Worm (Caenorhabditis elegans): ENCODE measurements around the gene srsx-10.
A peak's percentile ranks its signal among the peaks of the same experiment; 100 is the strongest.

Gene srsx-10

DNA sequence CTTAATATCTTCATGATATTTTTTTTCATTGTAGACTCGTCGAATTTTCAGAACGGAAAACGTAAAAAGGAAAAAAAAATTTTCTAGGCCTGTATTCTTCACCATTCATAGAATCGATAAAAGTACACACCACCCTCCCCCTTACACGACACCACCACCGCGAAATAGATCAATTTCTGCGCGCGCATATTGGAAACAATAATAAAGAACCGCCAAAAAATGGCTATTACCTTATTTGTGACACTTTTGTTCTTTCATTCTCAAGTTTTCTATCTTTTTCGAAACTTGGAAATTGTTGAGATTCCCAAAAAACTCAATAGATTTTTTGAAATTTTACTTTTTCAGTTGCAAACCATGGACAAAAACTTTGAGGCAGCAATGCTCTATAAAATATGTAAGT lies 563 bp upstream of the srsx-10 start, which contains the start of gene F26G5.1:
Gene F26G5.1, plus strand, starts transcription at position 339 of the 400 bp plus-strand sequence.
- TF ChIP-seq Y116A8C.19 (tag; optimal IDR thresholded peaks at IDR 0.05; ENCODE audit: borderline replicate concordance) (no peak), egl-27 (tag; optimal IDR thresholded peaks at IDR 0.05) (no peak), lin-35 (GFP tag; optimal IDR thresholded peaks at IDR 0.05) (no peak), nhr-76 (tag; optimal IDR thresholded peaks at IDR 0.05) (no peak), elt-3 (tag; optimal IDR thresholded peaks at IDR 0.05) (no peak), swsn-7 (tag; optimal IDR thresholded peaks at IDR 0.05) (no peak), ceh-63 (GFP tag; optimal IDR thresholded peaks at IDR 0.05) (no peak), hlh-17 (GFP tag; optimal IDR thresholded peaks at IDR 0.05; ENCODE audit: borderline replicate concordance) (no peak), fkh-10 (GFP tag; optimal IDR thresholded peaks at IDR 0.05) (no peak), zip-4 (GFP tag; optimal IDR thresholded peaks at IDR 0.05) (no peak), pag-3 (tag; optimal IDR thresholded peaks at IDR 0.05; ENCODE audit: borderline replicate concordance, insufficient read depth) (no peak), nhr-237 (tag; optimal IDR thresholded peaks at IDR 0.05) (no peak), mep-1 (tag; optimal IDR thresholded peaks at IDR 0.05) (no peak), alr-1 (tag; optimal IDR thresholded peaks at IDR 0.05; ENCODE audit: borderline replicate concordance) (no peak), C34B4.2 (tag; optimal IDR thresholded peaks at IDR 0.05) (no peak), lin-14 (GFP tag; optimal IDR thresholded peaks at IDR 0.05) (no peak), elt-2 (tag; optimal IDR thresholded peaks at IDR 0.05) (no peak), irx-1 (tag; optimal IDR thresholded peaks at IDR 0.05) (no peak), nhr-90 (tag; optimal IDR thresholded peaks at IDR 0.05; ENCODE audit: poor library complexity) (no peak), fos-1 (tag; optimal IDR thresholded peaks at IDR 0.05) (no peak)

DNA sequence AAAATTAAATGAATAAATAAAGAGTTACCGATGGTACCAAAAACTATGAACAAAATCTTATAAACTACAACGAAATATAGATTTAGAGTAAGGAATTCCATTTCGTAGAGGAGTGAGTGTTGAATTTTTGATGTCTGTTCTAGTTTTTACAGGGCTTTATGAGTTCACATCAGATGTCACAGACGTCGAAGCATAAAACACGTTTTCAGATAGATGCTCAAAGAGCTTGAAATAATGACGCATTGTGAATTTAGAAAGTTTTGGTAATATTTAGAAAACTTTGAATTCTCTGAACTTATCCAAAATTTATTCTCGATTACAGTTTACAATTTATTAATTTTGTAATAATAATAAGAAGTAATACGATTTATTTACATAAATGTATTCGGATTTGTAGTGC lies 1.6 kb downstream of the srsx-10 start, which contains the start of gene srsx-9:
Gene srsx-9, minus strand, starts transcription at position 101 of the 400 bp plus-strand sequence.
- TF ChIP-seq fkh-4 (tag; optimal IDR thresholded peaks at IDR 0.05; ENCODE audit: borderline replicate concordance) (no peak), hlh-4 (tag; optimal IDR thresholded peaks at IDR 0.05) (no peak), mab-9 (GFP tag; IDR thresholded peaks at IDR 0.05) (no peak)

DNA sequence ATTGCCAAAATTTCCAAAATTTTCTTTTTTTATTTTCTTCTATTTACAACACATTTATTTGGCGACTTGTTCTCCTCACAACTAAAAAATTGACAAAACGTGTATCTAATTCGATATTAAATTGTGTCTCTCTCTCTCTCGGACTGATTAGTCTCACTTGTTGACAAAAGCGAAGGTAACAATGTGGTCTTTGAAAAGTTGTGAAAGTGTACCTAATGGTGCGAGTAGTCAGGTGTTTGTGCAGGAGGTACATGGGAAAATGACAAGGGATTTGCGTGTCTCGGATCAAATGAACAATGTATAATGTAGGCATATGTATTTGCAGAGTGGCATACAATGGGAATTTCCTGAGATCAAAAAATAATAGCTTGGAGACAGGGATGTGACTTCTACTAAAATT lies 5.1 kb downstream of the srsx-10 start:
- no peak for TF ChIP-seq ztf-4 (tag; optimal IDR thresholded peaks at IDR 0.05)
- no peak for TF ChIP-seq isw-1 (GFP tag; IDR thresholded peaks at IDR 0.05)
- TF ChIP-seq hlh-4 (tag; optimal IDR thresholded peaks at IDR 0.05) = no peak
- TF ChIP-seq nhr-85 (tag) = no peak
- TF ChIP-seq lin-35 (GFP tag; optimal IDR thresholded peaks at IDR 0.05) = peak in 1 of 2 experiments; percentile 48
- TF ChIP-seq nhr-237 (tag; optimal IDR thresholded peaks at IDR 0.05) = no peak
- TF ChIP-seq alr-1 (tag; optimal IDR thresholded peaks at IDR 0.05; ENCODE audit: borderline replicate concordance) = no peak
- TF ChIP-seq ceh-90 (tag; optimal IDR thresholded peaks at IDR 0.05) = no peak
- TF ChIP-seq elt-3 (tag; optimal IDR thresholded peaks at IDR 0.05) = peak in 1 of 6 experiments; percentile 25
- peak; percentile 22 for TF ChIP-seq nhr-71 (tag; optimal IDR thresholded peaks at IDR 0.05)
- no peak for TF ChIP-seq Y116A8C.19 (tag; optimal IDR thresholded peaks at IDR 0.05; ENCODE audit: borderline replicate concordance)
- peak; percentile 14 for TF ChIP-seq elt-2 (tag; optimal IDR thresholded peaks at IDR 0.05)
- TF ChIP-seq ets-5 (GFP tag; IDR thresholded peaks at IDR 0.05) = no peak
- TF ChIP-seq fkh-8 (tag; optimal IDR thresholded peaks at IDR 0.05) = peak; percentile 19
- peak in 1 of 2 experiments; percentile 5 for TF ChIP-seq mdl-1 (tag; optimal IDR thresholded peaks at IDR 0.05)
- TF ChIP-seq nhr-20 (tag; optimal IDR thresholded peaks at IDR 0.05) = peak; percentile 35
- peak; percentile 79 for TF ChIP-seq blmp-1 (tag; optimal IDR thresholded peaks at IDR 0.05)
- no peak for TF ChIP-seq hpl-2 (GFP tag; optimal IDR thresholded peaks at IDR 0.05)

- no peak for TF ChIP-seq ets-5 (GFP tag; IDR thresholded peaks at IDR 0.05)
- TF ChIP-seq Y116A8C.19 (tag; optimal IDR thresholded peaks at IDR 0.05; ENCODE audit: borderline replicate concordance) = no peak
- TF ChIP-seq grh-1 (GFP tag; IDR thresholded peaks at IDR 0.05) = no peak
- no peak for TF ChIP-seq tlp-1 (tag; optimal IDR thresholded peaks at IDR 0.05)
- TF ChIP-seq unc-62 (GFP tag; optimal IDR thresholded peaks at IDR 0.05) = no peak
- no peak for TF ChIP-seq unc-130 (tag; optimal IDR thresholded peaks at IDR 0.05)
- TF ChIP-seq mdl-1 (tag; optimal IDR thresholded peaks at IDR 0.05) = no peak
- TF ChIP-seq unc-98 (GFP tag; IDR thresholded peaks at IDR 0.05) = no peak
- TF ChIP-seq C16A3.4 (tag; optimal IDR thresholded peaks at IDR 0.05) = no peak
- no peak for TF ChIP-seq F16B12.6 (tag; optimal IDR thresholded peaks at IDR 0.05)
- no peak for TF ChIP-seq lsy-2 (tag; optimal IDR thresholded peaks at IDR 0.05)
- TF ChIP-seq ceh-90 (tag; optimal IDR thresholded peaks at IDR 0.05) = no peak
- no peak for TF ChIP-seq ceh-63 (GFP tag; optimal IDR thresholded peaks at IDR 0.05)
- no peak for TF ChIP-seq elt-3 (tag; optimal IDR thresholded peaks at IDR 0.05)
Measured at ce11 chrV:4968775-4969174, 5.8 kb downstream of the srsx-10 start.

All from whole organism, L1 larva.